Worm (Caenorhabditis elegans) whole organism, L1 larva: ENCODE results near the gene aqp-1.

ENCODE experiments used
- C04F5.9 ChIP-seq: sonication (generic microtip); optimal IDR thresholded peaks from 2 replicates; lab custom pipeline; 2016; ENCODE audit warnings: missing genetic modification characterization, missing compliant biosample characterization
- C34B4.2 ChIP-seq: sonication (generic microtip); optimal IDR thresholded peaks from 2 replicates; lab custom pipeline; 2017; ENCODE audit warnings: mild to moderate bottlenecking, missing genetic modification characterization, missing compliant biosample characterization
- F16B12.6 ChIP-seq: fragments of 150-350 bp; optimal IDR thresholded peaks from 2 replicates; lab custom pipeline; 2014; ENCODE audit warnings: missing biosample characterization, missing genetic modification characterization
- Y116A8C.19 ChIP-seq: sonication (generic microtip); optimal IDR thresholded peaks from 2 replicates; lab custom pipeline; 2016; ENCODE audit warnings: missing compliant biosample characterization, missing genetic modification characterization, borderline replicate concordance
- aly-2 ChIP-seq: fragments of 150-350 bp; optimal IDR thresholded peaks from 2 replicates; lab custom pipeline; 2014; ENCODE audit warnings: missing biosample characterization, missing genetic modification characterization
- ama-1 ChIP-seq: fragments of 150-350 bp; optimal IDR thresholded peaks from 2 replicates; lab custom pipeline; 2014
- ceh-63 ChIP-seq: fragments of 200-800 bp; sonication (Bioruptor generic); optimal IDR thresholded peaks from 2 replicates; lab custom pipeline; 2018; ENCODE audit warnings: mild to moderate bottlenecking, missing genetic modification characterization, missing compliant biosample characterization
- ceh-88 ChIP-seq: fragments of 200-800 bp; sonication (Bioruptor generic); IDR thresholded peaks from 2 replicates; pipeline ENCODE4 v1.3.6; 2022; ENCODE audit warnings: missing genetic modification characterization, missing compliant biosample characterization
- efl-1 ChIP-seq, 4 experiments: fragments of 150-350 bp; optimal IDR thresholded peaks in 3 of 4; peaks in 1 of 4; 1 replicate in 1 of 4; 2 replicates in 3 of 4; lab custom pipeline; 2014; ENCODE audit warnings: missing biosample characterization in 2 of 4, missing genetic modification characterization in 2 of 4, missing genetic modification reagents in 2 of 4
- efl-3 ChIP-seq: fragments of 200-800 bp; sonication (Bioruptor generic); optimal IDR thresholded peaks from 2 replicates; lab custom pipeline; 2018; ENCODE audit warnings: mild to moderate bottlenecking, missing genetic modification characterization, missing compliant biosample characterization
- ets-5 ChIP-seq: fragments of 200-800 bp; sonication (Bioruptor generic); IDR thresholded peaks from 2 replicates; pipeline ENCODE4 v1.3.6; 2022; ENCODE audit warnings: missing genetic modification characterization, missing compliant biosample characterization
- fkh-4 ChIP-seq: sonication (generic microtip); optimal IDR thresholded peaks from 2 replicates; lab custom pipeline; 2016; ENCODE audit warnings: missing compliant biosample characterization, missing genetic modification characterization, borderline replicate concordance
- grh-1 ChIP-seq: fragments of 200-800 bp; sonication (Bioruptor generic); IDR thresholded peaks from 2 replicates; pipeline ENCODE4 v1.3.6; 2022; ENCODE audit warnings: missing genetic modification reagents, missing genetic modification characterization, missing compliant biosample characterization
- hlh-17 ChIP-seq: fragments of 200-800 bp; sonication (Bioruptor generic); optimal IDR thresholded peaks from 2 replicates; lab custom pipeline; 2018; ENCODE audit warnings: missing genetic modification characterization, mild to moderate bottlenecking, missing compliant biosample characterization, moderate library complexity, borderline replicate concordance
- hlh-4 ChIP-seq: sonication (generic microtip); optimal IDR thresholded peaks from 2 replicates; lab custom pipeline; 2016; ENCODE audit warnings: mild to moderate bottlenecking, missing genetic modification characterization, missing compliant biosample characterization
- irx-1 ChIP-seq: sonication (generic microtip); optimal IDR thresholded peaks from 2 replicates; lab custom pipeline; 2016; ENCODE audit warnings: missing genetic modification characterization, missing compliant biosample characterization
- isw-1 ChIP-seq: fragments of 200-800 bp; sonication (Bioruptor generic); IDR thresholded peaks from 2 replicates; pipeline ENCODE4 v1.3.6; 2022; ENCODE audit warnings: missing genetic modification characterization, missing compliant biosample characterization
- lin-13 ChIP-seq: fragments of 150-350 bp; optimal IDR thresholded peaks from 2 replicates; lab custom pipeline; 2014; ENCODE audit warnings: missing biosample characterization, missing genetic modification reagents, missing genetic modification characterization
- lin-35 ChIP-seq, 2 experiments: fragments of 150-350 bp; optimal IDR thresholded peaks; 2 replicates each; lab custom pipeline; 2014; ENCODE audit warnings: missing biosample characterization in 2 of 2, missing genetic modification characterization in 2 of 2, missing genetic modification reagents in 2 of 2
- lin-39 ChIP-seq: fragments of 150-350 bp; optimal IDR thresholded peaks from 2 replicates; lab custom pipeline; 2014; ENCODE audit warnings: missing biosample characterization, missing genetic modification reagents, missing genetic modification characterization
- lir-3 ChIP-seq: sonication (generic microtip); optimal IDR thresholded peaks from 2 replicates; lab custom pipeline; 2016; ENCODE audit warnings: mild to moderate bottlenecking, missing genetic modification characterization, moderate library complexity, missing compliant biosample characterization; ENCODE audit not compliant: poor library complexity
- mdl-1 ChIP-seq, 2 experiments: fragments of 150-350 bp; optimal IDR thresholded peaks; 2 replicates each; lab custom pipeline; 2014 to 2017; ENCODE audit warnings: missing biosample characterization in 2 of 2, missing genetic modification characterization in 2 of 2, inconsistent platforms in 1 of 2
- mep-1 ChIP-seq: fragments of 150-350 bp; optimal IDR thresholded peaks from 2 replicates; lab custom pipeline; 2014; ENCODE audit warnings: missing biosample characterization, missing genetic modification characterization
- nhr-20 ChIP-seq: sonication (generic microtip); optimal IDR thresholded peaks from 2 replicates; lab custom pipeline; 2016; ENCODE audit warnings: mild to moderate bottlenecking, missing genetic modification characterization, missing compliant biosample characterization
- nhr-28 ChIP-seq: fragments of 150-350 bp; optimal IDR thresholded peaks from 2 replicates; lab custom pipeline; 2014; ENCODE audit warnings: missing biosample characterization, missing genetic modification characterization
- nhr-47 ChIP-seq: sonication (generic microtip); optimal IDR thresholded peaks from 2 replicates; lab custom pipeline; 2016; ENCODE audit warnings: mild to moderate bottlenecking, missing genetic modification characterization, moderate library complexity, missing compliant biosample characterization
- nhr-71 ChIP-seq: sonication (generic microtip); optimal IDR thresholded peaks from 2 replicates; lab custom pipeline; 2016; ENCODE audit warnings: mild to moderate bottlenecking, missing genetic modification characterization, moderate library complexity, missing compliant biosample characterization
- nhr-77 ChIP-seq: fragments of 150-350 bp; optimal IDR thresholded peaks from 2 replicates; lab custom pipeline; 2014; ENCODE audit warnings: missing biosample characterization, missing genetic modification characterization
- nhr-85 ChIP-seq: sonication (generic microtip); peaks from one replicate; lab custom pipeline; 2016; ENCODE audit warnings: missing genetic modification characterization, inconsistent platforms, missing compliant biosample characterization
- nhr-90 ChIP-seq: sonication (generic microtip); optimal IDR thresholded peaks from 2 replicates; lab custom pipeline; 2016; ENCODE audit warnings: mild to moderate bottlenecking, missing genetic modification characterization, missing compliant biosample characterization; ENCODE audit not compliant: poor library complexity
- pag-3 ChIP-seq: sonication (generic microtip); optimal IDR thresholded peaks from 2 replicates; lab custom pipeline; 2017; ENCODE audit warnings: missing genetic modification characterization, mild to moderate bottlenecking, missing compliant biosample characterization, antibody characterized with exemption, borderline replicate concordance; ENCODE audit not compliant: insufficient read depth
- pqm-1 ChIP-seq: sonication (generic microtip); optimal IDR thresholded peaks from 3 replicates; lab custom pipeline; 2017; ENCODE audit warnings: missing biosample characterization, missing genetic modification characterization
- skn-1 ChIP-seq: fragments of 150-350 bp; optimal IDR thresholded peaks from 2 replicates; lab custom pipeline; 2014; ENCODE audit warnings: missing biosample characterization, missing genetic modification characterization
- snpc-4 ChIP-seq: fragments of 150-350 bp; optimal IDR thresholded peaks from 2 replicates; lab custom pipeline; 2014; ENCODE audit warnings: missing biosample characterization, missing genetic modification characterization
- snu-23 ChIP-seq: sonication (generic microtip); optimal IDR thresholded peaks from 2 replicates; lab custom pipeline; 2016; ENCODE audit warnings: missing genetic modification characterization, missing compliant biosample characterization
- sox-4 ChIP-seq: sonication (generic microtip); optimal IDR thresholded peaks from 2 replicates; lab custom pipeline; 2016; ENCODE audit warnings: missing genetic modification characterization, missing compliant biosample characterization
- sptf-1 ChIP-seq: fragments of 150-350 bp; optimal IDR thresholded peaks from 2 replicates; lab custom pipeline; 2014; ENCODE audit warnings: missing biosample characterization, missing genetic modification characterization
- sup-37 ChIP-seq: fragments of 200-800 bp; sonication (Bioruptor generic); optimal IDR thresholded peaks from 2 replicates; lab custom pipeline; 2018; ENCODE audit warnings: mild to moderate bottlenecking, missing genetic modification characterization, missing compliant biosample characterization
- swsn-7 ChIP-seq: sonication (generic microtip); optimal IDR thresholded peaks from 2 replicates; lab custom pipeline; 2016; ENCODE audit warnings: missing genetic modification characterization, missing compliant biosample characterization
- tlp-1 ChIP-seq: fragments of 150-350 bp; optimal IDR thresholded peaks from 2 replicates; lab custom pipeline; 2014; ENCODE audit warnings: missing biosample characterization, missing genetic modification characterization
- unc-130 ChIP-seq: fragments of 150-350 bp; optimal IDR thresholded peaks from 2 replicates; lab custom pipeline; 2017; ENCODE audit warnings: missing biosample characterization, missing genetic modification characterization, inconsistent platforms
- unc-30 ChIP-seq: sonication (generic microtip); optimal IDR thresholded peaks from 2 replicates; lab custom pipeline; 2017; ENCODE audit warnings: missing biosample characterization, missing genetic modification characterization
- unc-86 ChIP-seq: sonication (generic microtip); optimal IDR thresholded peaks from 2 replicates; lab custom pipeline; 2016; ENCODE audit warnings: missing genetic modification characterization, missing compliant biosample characterization
- vab-15 ChIP-seq: sonication (generic microtip); optimal IDR thresholded peaks from 2 replicates; lab custom pipeline; 2017; ENCODE audit warnings: missing genotype, mild to moderate bottlenecking, missing genetic modification characterization, missing compliant biosample characterization
- xbp-1 ChIP-seq: sonication (generic microtip); optimal IDR thresholded peaks from 2 replicates; lab custom pipeline; 2016; ENCODE audit warnings: missing genetic modification characterization, missing compliant biosample characterization
- zag-1 ChIP-seq: fragments of 150-350 bp; optimal IDR thresholded peaks from 2 replicates; lab custom pipeline; 2014; ENCODE audit warnings: missing biosample characterization, missing genetic modification characterization
- ztf-11 ChIP-seq, 2 experiments: sonication (generic microtip); optimal IDR thresholded peaks; 2 replicates each; lab custom pipeline; 2016 to 2017; ENCODE audit warnings: missing genetic modification characterization in 2 of 2, missing biosample characterization in 1 of 2, missing compliant biosample characterization in 1 of 2

The aqp-1 gene

DNA sequence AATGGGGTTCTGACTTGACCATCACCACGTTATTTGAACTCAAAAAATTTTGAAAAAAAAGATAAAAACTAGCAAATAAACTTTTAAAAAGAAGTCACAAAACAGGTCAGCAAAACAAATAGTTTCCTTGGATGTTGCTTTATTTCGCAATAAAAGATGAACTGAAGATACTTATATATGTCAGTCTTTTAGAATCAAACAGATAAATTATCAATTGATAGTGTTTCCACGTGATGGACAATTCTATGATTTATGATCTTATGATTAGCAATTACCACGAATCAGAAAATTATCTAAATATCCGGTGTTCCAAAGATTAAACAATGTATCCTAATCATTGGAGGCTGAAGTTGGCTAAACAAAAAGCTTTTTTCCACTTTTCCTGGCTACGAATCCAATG is 49.6 kb upstream of the aqp-1 start (continued):
- TF ChIP-seq hlh-4 (tag; lab: Kevin White, UChicago) (no peak), pag-3 (tag; lab: Kevin White, UChicago) (no peak), sptf-1 (tag; lab: Kevin White, UChicago) (no peak), nhr-28 (tag; lab: Kevin White, UChicago) (no peak), nhr-85 (tag; lab: Kevin White, UChicago) (peak; percentile 77), efl-3 (GFP tag; lab: Kevin White, UChicago) (no peak), lin-35 (GFP tag; optimal IDR thresholded peaks at IDR 0.05; lab: Kevin White, UChicago) (peak in 1 of 2 experiments; percentile 57), sup-37 (GFP tag; lab: Kevin White, UChicago) (no peak), tlp-1 (tag; lab: Kevin White, UChicago) (no peak), swsn-7 (tag; lab: Kevin White, UChicago) (no peak), mdl-1 (tag; optimal IDR thresholded peaks at IDR 0.05; lab: Kevin White, UChicago) (no peak), irx-1 (tag; lab: Kevin White, UChicago) (no peak), nhr-47 (tag; lab: Kevin White, UChicago) (no peak), snu-23 (GFP tag; lab: Kevin White, UChicago) (no peak), grh-1 (GFP tag; lab: Robert Waterston, UW) (no peak), unc-86 (no peak), C34B4.2 (tag; lab: Kevin White, UChicago) (no peak), nhr-71 (tag; lab: Kevin White, UChicago) (no peak), vab-15 (tag; lab: Kevin White, UChicago) (no peak), Y116A8C.19 (tag; lab: Kevin White, UChicago) (no peak), F16B12.6 (no peak), efl-1 (optimal IDR thresholded peaks at IDR 0.05; lab: Kevin White, UChicago) (no peak), efl-1 (GFP tag; optimal IDR thresholded peaks at IDR 0.05 in 1 of 2; lab: Kevin White, UChicago) (peak in 1 of 2 experiments; percentile 82), skn-1 (tag; lab: Kevin White, UChicago) (peak; percentile 0), ztf-11 (tag; optimal IDR thresholded peaks at IDR 0.05; lab: Kevin White, UChicago) (no peak), ets-5 (GFP tag; lab: Robert Waterston, UW) (no peak), lin-13 (GFP tag; lab: Kevin White, UChicago) (no peak), nhr-20 (tag; lab: Kevin White, UChicago) (peak; percentile 68), C04F5.9 (tag; lab: Kevin White, UChicago) (no peak)

DNA sequence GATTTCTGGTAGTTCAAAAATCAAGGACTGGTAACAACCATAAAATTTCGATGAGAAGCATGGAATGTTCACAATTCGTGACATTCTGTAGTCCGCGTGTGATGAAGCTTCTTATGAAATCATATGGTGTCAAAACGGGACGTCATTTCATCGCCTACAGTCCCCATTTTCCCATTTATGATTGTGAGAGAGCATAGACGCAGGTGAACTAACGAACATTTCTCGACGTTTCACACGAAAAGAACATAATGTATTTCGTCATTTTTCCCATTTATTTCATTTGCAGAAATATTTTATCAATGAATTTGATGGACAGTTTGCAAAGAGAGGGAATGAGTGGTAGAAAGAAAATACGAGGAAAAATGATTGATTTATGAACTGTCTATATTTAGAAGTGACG is 49.0 kb upstream of the aqp-1 start:
- TF ChIP-seq snpc-4 (tag; lab: Kevin White, UChicago) (no peak), efl-1 (optimal IDR thresholded peaks at IDR 0.05; lab: Kevin White, UChicago) (no peak), efl-1 (GFP tag; optimal IDR thresholded peaks at IDR 0.05 in 1 of 2; lab: Kevin White, UChicago) (peak in 1 of 2 experiments; percentile 59)

DNA sequence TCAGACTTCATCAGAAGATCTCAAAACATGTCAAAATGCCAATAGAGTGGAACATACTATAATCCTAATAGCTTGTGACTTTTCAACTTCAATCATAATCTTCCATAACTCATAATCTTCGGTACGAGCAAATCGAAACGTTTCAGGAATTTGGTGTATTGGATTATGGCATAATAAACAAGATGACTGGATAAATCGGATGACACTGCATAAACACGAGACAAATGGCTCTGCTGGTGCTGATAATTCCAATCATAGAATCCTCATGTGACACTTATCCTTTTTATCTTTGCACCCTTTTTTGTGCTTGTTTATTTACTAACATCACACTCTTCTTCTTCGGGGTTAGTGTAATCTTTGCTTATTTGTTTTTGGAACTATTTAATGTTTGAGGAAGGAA is 44.9 kb upstream of the aqp-1 start:
- TF ChIP-seq mep-1 (tag; lab: Kevin White, UChicago), result no peak
- no peak for TF ChIP-seq hlh-4 (tag; lab: Kevin White, UChicago)
- no peak for TF ChIP-seq unc-86
- no peak for TF ChIP-seq vab-15 (tag; lab: Kevin White, UChicago)
- TF ChIP-seq C34B4.2 (tag; lab: Kevin White, UChicago), result no peak
- peak; percentile 70 for TF ChIP-seq sox-4 (tag; lab: Kevin White, UChicago)
- no peak for TF ChIP-seq isw-1 (GFP tag; lab: Robert Waterston, UW)
- no peak for TF ChIP-seq skn-1 (tag; lab: Kevin White, UChicago)
- no peak for TF ChIP-seq unc-130 (tag; lab: Kevin White, UChicago)
- TF ChIP-seq ets-5 (GFP tag; lab: Robert Waterston, UW), result no peak
- TF ChIP-seq lir-3 (tag; lab: Kevin White, UChicago), result peak; percentile 22
- no peak for TF ChIP-seq pag-3 (tag; lab: Kevin White, UChicago)
- TF ChIP-seq fkh-4 (tag; lab: Kevin White, UChicago), result peak; percentile 56
- TF ChIP-seq aly-2 (tag; lab: Kevin White, UChicago), result no peak
- no peak for TF ChIP-seq sup-37 (GFP tag; lab: Kevin White, UChicago)
- no peak for TF ChIP-seq snpc-4 (tag; lab: Kevin White, UChicago)
- TF ChIP-seq F16B12.6, result no peak
- TF ChIP-seq ceh-63 (GFP tag; lab: Kevin White, UChicago), result no peak
- no peak for TF ChIP-seq ceh-88 (GFP tag; lab: Robert Waterston, UW)
- TF ChIP-seq nhr-77, result no peak
- TF ChIP-seq ama-1 (lab: Kevin White, UChicago), result no peak
- TF ChIP-seq hlh-17 (GFP tag; lab: Kevin White, UChicago), result no peak
- no peak for TF ChIP-seq efl-3 (GFP tag; lab: Kevin White, UChicago)
- peak; percentile 39 for TF ChIP-seq nhr-71 (tag; lab: Kevin White, UChicago)
- no peak for TF ChIP-seq lin-39 (tag; lab: Kevin White, UChicago)
- no peak for TF ChIP-seq nhr-28 (tag; lab: Kevin White, UChicago)
- TF ChIP-seq nhr-90 (tag; lab: Kevin White, UChicago), result no peak
- TF ChIP-seq pqm-1, result no peak
- no peak for TF ChIP-seq xbp-1 (tag; lab: Kevin White, UChicago)
- no peak for TF ChIP-seq unc-30
- no peak for TF ChIP-seq zag-1 (tag; lab: Kevin White, UChicago)
